Fruit fly (Drosophila melanogaster): ENCODE data around the gene Grip71.

The Grip71 gene

DNA sequence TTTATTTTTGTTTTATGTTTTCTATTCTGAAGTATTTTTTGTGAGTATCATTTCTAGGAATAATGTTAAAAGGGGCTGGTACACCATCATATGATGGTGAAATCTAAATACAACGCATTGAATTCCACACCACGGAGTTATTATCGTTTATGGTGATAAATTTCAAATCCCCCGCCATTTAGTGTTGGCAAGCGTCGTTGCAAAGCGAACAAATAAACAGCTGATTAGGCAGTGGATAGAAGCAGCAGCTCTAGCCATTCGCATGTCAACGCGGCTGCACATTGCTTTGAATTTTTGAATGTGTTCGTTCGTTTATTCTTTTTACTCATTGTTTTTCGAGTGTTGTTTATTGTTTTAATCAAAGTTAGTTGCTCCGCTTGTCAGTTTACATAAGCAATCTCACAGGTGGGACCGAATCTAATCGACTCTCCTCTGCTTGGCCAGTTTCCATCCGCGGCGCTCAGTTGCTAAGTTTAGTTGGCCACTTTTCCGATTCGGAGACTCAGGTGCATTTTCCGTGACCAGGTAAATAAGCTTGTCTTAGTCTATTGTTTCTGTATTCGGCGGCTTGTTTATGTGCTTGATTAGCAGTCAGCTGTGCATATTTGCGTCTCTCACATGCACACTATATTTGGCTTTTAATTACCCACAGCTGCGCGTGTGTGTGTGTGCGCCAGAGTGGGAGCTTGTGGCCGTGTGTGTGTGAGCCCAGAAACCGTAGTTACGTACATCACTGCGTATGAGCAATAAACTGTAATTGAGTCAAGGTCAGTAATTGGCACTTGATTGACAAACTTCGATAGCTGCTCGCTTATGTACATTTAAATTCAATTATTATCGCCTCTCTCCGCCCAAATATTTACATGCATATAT, 31.5 kb upstream of the Grip71 start, which contains the start of the genes Mst36Fa and CG31751 (continued):
- TF ChIP-seq CG1024 (GFP tag; IDR thresholded peaks at IDR 0.05), result peak; percentile 63; the same call in 1 of the 2 replicates
- TF ChIP-seq Dip2 (GFP tag; IDR thresholded peaks at IDR 0.05), result no peak
- peak; percentile 66 for TF ChIP-seq CoRest (tag; optimal IDR thresholded peaks at IDR 0.05)
- TF ChIP-seq Nf-YA (GFP tag; IDR thresholded peaks at IDR 0.05), result peak; percentile 73
- no peak for TF ChIP-seq hb (GFP tag; IDR thresholded peaks at IDR 0.05; ENCODE audit: partially characterized antibody)
- TF ChIP-seq D19B (GFP tag; optimal IDR thresholded peaks at IDR 0.05), result peak; percentile 29
- TF ChIP-seq E2f2 (GFP tag; IDR thresholded peaks at IDR 0.05), result peak; percentile 98
- peak; percentile 43 for TF ChIP-seq NC2α (GFP tag; optimal IDR thresholded peaks at IDR 0.05)
- TF ChIP-seq CG33213 (GFP tag; optimal IDR thresholded peaks at IDR 0.05), result peak; percentile 53
- TF ChIP-seq stwl (tag; optimal IDR thresholded peaks at IDR 0.05), result peak; percentile 72
- TF ChIP-seq CG30403 (GFP tag; optimal IDR thresholded peaks at IDR 0.05), result peak; percentile 44
- TF ChIP-seq CG9797 (GFP tag; optimal IDR thresholded peaks at IDR 0.05), result peak; percentile 33
- TF ChIP-seq cwo (GFP tag; optimal IDR thresholded peaks at IDR 0.05), result peak; percentile 73
- peak; percentile 87 for TF ChIP-seq CG15601 (tag; optimal IDR thresholded peaks at IDR 0.05)
- peak; percentile 70 for TF ChIP-seq stc (GFP tag; IDR thresholded peaks at IDR 0.05)
- TF ChIP-seq bab2 (GFP tag; optimal IDR thresholded peaks at IDR 0.05), result peak; percentile 83
- peak; percentile 93 for TF ChIP-seq kni (GFP tag; optimal IDR thresholded peaks at IDR 0.05)
- peak; percentile 30 for TF ChIP-seq nmo (GFP tag; optimal IDR thresholded peaks at IDR 0.05)
- no peak for TF ChIP-seq sna (GFP tag; IDR thresholded peaks at IDR 0.05; ENCODE audit: partially characterized antibody)
- TF ChIP-seq dati (GFP tag; IDR thresholded peaks at IDR 0.05), result no peak
- peak; percentile 57 for TF ChIP-seq gro (GFP tag; optimal IDR thresholded peaks at IDR 0.05)
- peak; percentile 71 for TF ChIP-seq CG7372 (GFP tag; IDR thresholded peaks at IDR 0.05)
- TF ChIP-seq CG10431 (GFP tag; optimal IDR thresholded peaks at IDR 0.05), result peak; percentile 82
- peak; percentile 51 for TF ChIP-seq Xrp1 (GFP tag; IDR thresholded peaks at IDR 0.05)
- TF ChIP-seq CG6683 (GFP tag; optimal IDR thresholded peaks at IDR 0.05), result peak; percentile 84
- TF ChIP-seq CG3281 (GFP tag; optimal IDR thresholded peaks at IDR 0.05), result peak; percentile 80
- TF ChIP-seq crol (GFP tag; IDR thresholded peaks at IDR 0.05), result no peak
- TF ChIP-seq Mrtf (GFP tag; IDR thresholded peaks at IDR 0.05), result peak; percentile 29; the same call in 1 of the 3 replicates
- 0 out of 3 replicates have a peak, but pooled peaks have one; percentile 39 for TF ChIP-seq knrl (GFP tag; IDR thresholded peaks at IDR 0.05; ENCODE audit: partially characterized antibody)
- TF ChIP-seq CHES-1-like (GFP tag; optimal IDR thresholded peaks at IDR 0.05), result peak; percentile 75
- peak; percentile 29 for TF ChIP-seq CG17802 (tag; optimal IDR thresholded peaks at IDR 0.05)
- peak; percentile 83 for TF ChIP-seq ci (GFP tag; IDR thresholded peaks at IDR 0.05)
- TF ChIP-seq HmgZ (tag; optimal IDR thresholded peaks at IDR 0.05), result peak; percentile 68
- peak; percentile 74 for TF ChIP-seq onecut (GFP tag; IDR thresholded peaks at IDR 0.05)
- no peak for TF ChIP-seq CG11560 (tag; IDR thresholded peaks at IDR 0.05)
- peak; percentile 73 for TF ChIP-seq unpg (GFP tag; optimal IDR thresholded peaks at IDR 0.05)
- peak; percentile 82 for TF ChIP-seq CG12219 (GFP tag; optimal IDR thresholded peaks at IDR 0.05)
- TF ChIP-seq CG4854 (GFP tag; optimal IDR thresholded peaks at IDR 0.05), result peak; percentile 75
- no peak for TF ChIP-seq zen2 (GFP tag; IDR thresholded peaks at IDR 0.05; ENCODE audit: partially characterized antibody)
- peak; percentile 47 for TF ChIP-seq gcm2 (GFP tag; optimal IDR thresholded peaks at IDR 0.05)
- TF ChIP-seq dimm (GFP tag; IDR thresholded peaks at IDR 0.05), result no peak
- peak; percentile 68; the same call in 1 of the 3 replicates for TF ChIP-seq CG34422 (GFP tag; IDR thresholded peaks at IDR 0.05)
- TF ChIP-seq dmrt11E (tag; optimal IDR thresholded peaks at IDR 0.05), result no peak
- peak; percentile 94 for TF ChIP-seq Med (GFP tag)
- peak; percentile 28; the same call in 1 of the 2 replicates for TF ChIP-seq CG10366 (GFP tag; IDR thresholded peaks at IDR 0.05)
- 0 out of 2 replicates have a peak, but pooled peaks have one; percentile 33 for TF ChIP-seq CG43689 (GFP tag; IDR thresholded peaks at IDR 0.05)
- TF ChIP-seq CG6854 (GFP tag; optimal IDR thresholded peaks at IDR 0.05), result peak; percentile 89
- TF ChIP-seq Dll (GFP tag; IDR thresholded peaks at IDR 0.05; ENCODE audit: partially characterized antibody), result peak; percentile 45; the same call in 1 of the 4 replicates
